Worm (Caenorhabditis elegans) whole organism, mixed stage, embryonic: Measurements from ENCODE around the gene clh-1.

Source experiments
- M03D4.4 ChIP-seq: sonication (generic microtip); optimal IDR thresholded peaks from 2 replicates; lab custom pipeline; 2017; ENCODE audit warnings: mild to moderate bottlenecking, missing genetic modification characterization, missing compliant biosample characterization
- bed-3 ChIP-seq: fragments of 200-800 bp; sonication (Bioruptor generic); optimal IDR thresholded peaks from 3 replicates; lab custom pipeline; 2018; ENCODE audit warnings: mild to moderate bottlenecking, missing genetic modification characterization, moderate library complexity, missing compliant biosample characterization
- blmp-1 ChIP-seq: fragments of 150-350 bp; optimal IDR thresholded peaks from 2 replicates; lab custom pipeline; 2014; ENCODE audit warnings: missing biosample characterization, missing genetic modification characterization
- ceh-39 ChIP-seq: fragments of 150-350 bp; optimal IDR thresholded peaks from 2 replicates; lab custom pipeline; 2014; ENCODE audit warnings: missing biosample characterization, missing genetic modification characterization
- ceh-43 ChIP-seq: fragments of 200-800 bp; sonication (Bioruptor generic); optimal IDR thresholded peaks from 2 replicates; lab custom pipeline; 2018; ENCODE audit warnings: mild to moderate bottlenecking, missing genetic modification characterization, moderate library complexity, missing compliant biosample characterization
- ceh-83 ChIP-seq: fragments of 200-800 bp; sonication (Bioruptor generic); optimal IDR thresholded peaks from 2 replicates; lab custom pipeline; 2018; ENCODE audit warnings: mild to moderate bottlenecking, missing genetic modification characterization, missing compliant biosample characterization
- cnd-1 ChIP-seq: fragments of 200-800 bp; sonication (Bioruptor generic); optimal IDR thresholded peaks from 2 replicates; lab custom pipeline; 2018; ENCODE audit warnings: mild to moderate bottlenecking, missing genetic modification characterization, missing compliant biosample characterization
- drap-1 ChIP-seq: fragments of 200-800 bp; sonication (Bioruptor generic); optimal IDR thresholded peaks from 3 replicates; lab custom pipeline; 2018; ENCODE audit warnings: mild to moderate bottlenecking, missing genetic modification characterization, missing compliant biosample characterization
- elt-1 ChIP-seq: sonication (generic microtip); optimal IDR thresholded peaks from 2 replicates; lab custom pipeline; 2017; ENCODE audit warnings: missing genetic modification characterization, mild to moderate bottlenecking, missing compliant biosample characterization, antibody characterized with exemption, moderate library complexity, borderline replicate concordance; ENCODE audit not compliant: insufficient read depth
- flh-1 ChIP-seq: fragments of 200-800 bp; sonication (Bioruptor generic); optimal IDR thresholded peaks from 2 replicates; lab custom pipeline; 2018; ENCODE audit warnings: mild to moderate bottlenecking, missing genetic modification characterization, moderate library complexity, missing compliant biosample characterization
- ham-2 ChIP-seq: fragments of 200-800 bp; sonication (Bioruptor generic); optimal IDR thresholded peaks from 2 replicates; lab custom pipeline; 2018; ENCODE audit warnings: mild to moderate bottlenecking, missing genetic modification characterization, missing compliant biosample characterization
- hlh-1 ChIP-seq: fragments of 150-350 bp; optimal IDR thresholded peaks from 2 replicates; lab custom pipeline; 2014; ENCODE audit warnings: missing biosample characterization, missing genetic modification reagents, missing genetic modification characterization
- lin-32 ChIP-seq: fragments of 200-800 bp; sonication (Bioruptor generic); optimal IDR thresholded peaks from 2 replicates; lab custom pipeline; 2018; ENCODE audit warnings: mild to moderate bottlenecking, missing genetic modification characterization, missing compliant biosample characterization
- mab-5 ChIP-seq: fragments of 150-350 bp; optimal IDR thresholded peaks from 2 replicates; lab custom pipeline; 2014; ENCODE audit warnings: missing biosample characterization, missing genetic modification characterization
- mep-1 ChIP-seq: fragments of 150-350 bp; optimal IDR thresholded peaks from 2 replicates; lab custom pipeline; 2017; ENCODE audit warnings: missing biosample characterization, missing genetic modification reagents, missing genetic modification characterization, inconsistent platforms
- mls-2 ChIP-seq: sonication (generic microtip); optimal IDR thresholded peaks from 2 replicates; lab custom pipeline; 2016; ENCODE audit warnings: mild to moderate bottlenecking, missing genetic modification characterization, moderate library complexity, missing compliant biosample characterization
- nhr-12 ChIP-seq: fragments of 150-350 bp; optimal IDR thresholded peaks from 2 replicates; lab custom pipeline; 2014; ENCODE audit warnings: missing biosample characterization, missing genetic modification characterization
- nhr-2 ChIP-seq: fragments of 150-350 bp; optimal IDR thresholded peaks from 2 replicates; lab custom pipeline; 2014; ENCODE audit warnings: missing biosample characterization, missing genetic modification characterization
- nhr-237 ChIP-seq: fragments of 150-350 bp; optimal IDR thresholded peaks from 2 replicates; lab custom pipeline; 2014; ENCODE audit warnings: missing biosample characterization, missing genetic modification characterization
- nhr-28 ChIP-seq: fragments of 150-350 bp; optimal IDR thresholded peaks from 2 replicates; lab custom pipeline; 2014; ENCODE audit warnings: missing biosample characterization, missing genetic modification characterization
- nhr-76 ChIP-seq: sonication (generic microtip); optimal IDR thresholded peaks from 2 replicates; lab custom pipeline; 2017; ENCODE audit warnings: missing biosample characterization, missing genetic modification characterization
- pha-4 ChIP-seq: fragments of 150-350 bp; optimal IDR thresholded peaks from 2 replicates; lab custom pipeline; 2018; ENCODE audit warnings: missing biosample characterization, missing genetic modification reagents, missing genetic modification characterization
- sem-2 ChIP-seq: fragments of 200-800 bp; sonication (Bioruptor generic); optimal IDR thresholded peaks from 2 replicates; lab custom pipeline; 2018; ENCODE audit warnings: mild to moderate bottlenecking, missing genetic modification characterization, missing compliant biosample characterization
- snpc-4 ChIP-seq: fragments of 150-350 bp; optimal IDR thresholded peaks from 2 replicates; lab custom pipeline; 2014; ENCODE audit warnings: missing biosample characterization, missing genetic modification characterization
- unc-120 ChIP-seq: sonication (generic microtip); optimal IDR thresholded peaks from 2 replicates; lab custom pipeline; 2017; ENCODE audit warnings: missing genetic modification characterization, missing compliant biosample characterization; ENCODE audit not compliant: poor library complexity, severe bottlenecking
- unc-39 ChIP-seq: fragments of 150-350 bp; optimal IDR thresholded peaks from 2 replicates; lab custom pipeline; 2014; ENCODE audit warnings: missing biosample characterization, missing genetic modification characterization
- unc-62 ChIP-seq: fragments of 150-350 bp; optimal IDR thresholded peaks from 2 replicates; lab custom pipeline; 2014; ENCODE audit warnings: missing biosample characterization, missing genetic modification reagents, missing genetic modification characterization
- zip-8 ChIP-seq: fragments of 150-350 bp; optimal IDR thresholded peaks from 2 replicates; lab custom pipeline; 2014; ENCODE audit warnings: missing biosample characterization, missing genetic modification characterization
- ztf-11 ChIP-seq: fragments of 150-350 bp; optimal IDR thresholded peaks from 2 replicates; lab custom pipeline; 2014; ENCODE audit warnings: missing biosample characterization, missing genetic modification characterization

Gene clh-1

DNA sequence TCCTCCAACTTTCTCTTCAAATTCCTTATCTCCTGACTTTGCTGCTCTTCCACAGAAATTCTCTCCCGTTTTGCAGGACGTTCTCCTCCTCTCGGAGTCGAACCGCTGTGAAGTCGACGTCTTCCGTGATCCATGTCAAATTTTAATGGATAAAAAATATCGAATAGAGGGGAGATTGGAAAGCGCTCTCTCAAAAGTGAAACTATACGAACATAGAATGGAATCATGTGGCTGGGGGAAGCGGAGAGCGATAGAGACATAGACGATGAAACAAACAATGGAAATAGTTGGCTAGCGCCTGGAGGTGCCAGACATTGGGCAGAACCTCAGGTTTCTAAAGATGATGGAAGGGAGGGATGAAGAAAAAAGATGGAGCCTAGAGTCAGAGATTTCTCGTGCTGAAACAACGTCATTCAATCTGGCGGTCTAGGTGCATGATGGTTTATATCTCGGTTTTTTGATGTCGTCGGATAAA, 42.3 kb downstream of the clh-1 start, which contains the start of gene F43G6.8:
F43G6.8 (minus strand) TSS at position 198 of the 475 bp plus-strand sequence.
- TF ChIP-seq M03D4.4 (no peak), bed-3 (no peak), blmp-1 (no peak), ham-2 (GFP tag; lab: Kevin White, UChicago) (peak; percentile 40), nhr-28 (tag; lab: Kevin White, UChicago) (no peak), nhr-2 (tag; lab: Kevin White, UChicago) (no peak), sem-2 (GFP tag; lab: Kevin White, UChicago) (no peak), unc-120 (tag; lab: Kevin White, UChicago) (peak; percentile 26)

DNA sequence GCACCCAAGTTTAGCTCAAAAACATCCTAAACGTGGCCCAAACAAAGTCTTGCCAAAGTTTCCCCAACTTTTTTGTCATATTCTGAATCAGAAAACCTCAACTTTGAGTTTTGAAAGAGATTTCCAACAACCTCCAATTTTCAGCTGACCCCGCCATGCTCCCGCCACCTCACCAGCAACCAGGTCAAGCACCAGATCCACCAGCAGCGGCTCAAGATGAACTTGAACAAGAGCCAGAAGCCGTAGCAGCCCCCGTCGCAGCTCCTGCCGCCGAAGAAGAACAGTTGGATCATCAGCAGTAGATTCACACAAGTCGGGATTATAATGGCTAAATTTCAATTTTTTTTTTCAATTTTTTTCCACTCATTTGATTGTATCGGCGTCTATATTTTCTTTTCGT, 45.0 kb downstream of the clh-1 start:
- TF ChIP-seq M03D4.4 (no peak), hlh-1 (tag; lab: Kevin White, UChicago) (no peak)

DNA sequence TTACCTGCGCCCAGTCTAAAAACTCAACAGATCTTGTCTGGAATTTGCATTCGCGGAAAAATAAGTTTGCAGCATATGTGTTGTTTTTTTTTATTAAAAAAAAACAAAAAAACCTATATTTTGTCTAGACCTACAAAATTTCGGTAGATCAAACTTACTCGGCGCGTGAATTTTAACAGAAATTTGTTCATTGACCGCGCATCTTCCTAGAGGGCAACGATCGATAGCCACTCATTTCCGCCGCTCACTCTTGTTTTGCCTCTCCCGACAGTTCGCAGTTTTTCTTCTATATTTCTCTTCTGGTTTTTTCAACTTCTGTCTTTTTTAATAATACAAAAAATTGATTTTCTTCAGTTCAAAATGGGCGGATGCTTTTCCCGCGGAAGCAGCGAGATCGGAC, 45.8 kb downstream of the clh-1 start, which contains the start of gene F43G6.7:
F43G6.7 (plus strand) TSS at position 355 of the 400 bp plus-strand sequence.
- TF ChIP-seq pha-4 (tag; lab: Kevin White, UChicago) (no peak), bed-3 (no peak), drap-1 (GFP tag; lab: Kevin White, UChicago) (no peak), zip-8 (tag; lab: Kevin White, UChicago) (no peak), blmp-1 (no peak), hlh-1 (tag; lab: Kevin White, UChicago) (no peak), nhr-12 (tag; lab: Kevin White, UChicago) (no peak), unc-120 (tag; lab: Kevin White, UChicago) (no peak), nhr-237 (no peak), mls-2 (tag; lab: Kevin White, UChicago) (no peak)

DNA sequence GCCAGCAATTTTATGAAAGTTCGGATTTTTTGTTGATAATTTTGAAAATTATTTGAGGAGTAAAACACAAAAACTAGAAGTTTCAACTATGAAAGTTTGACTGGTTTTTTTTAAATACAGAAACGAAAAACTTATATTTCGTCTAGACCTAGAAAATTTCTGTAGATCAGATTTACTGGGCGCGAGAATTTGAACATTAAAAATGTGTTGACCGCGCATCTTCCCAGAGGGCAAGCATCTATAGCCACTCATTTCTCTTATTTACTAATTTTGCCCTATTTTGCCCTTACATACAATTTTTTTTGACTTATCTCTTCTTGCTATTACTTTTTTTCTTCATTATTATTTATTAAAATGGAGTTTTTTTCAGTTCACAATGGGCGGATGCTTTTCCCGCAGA, 47.3 kb downstream of the clh-1 start, which contains the start of gene F43G6.10:
F43G6.10 (plus strand) TSS at position 371 of the 400 bp plus-strand sequence.
- TF ChIP-seq unc-120 (tag; lab: Kevin White, UChicago) (no peak), ceh-43 (no peak), mls-2 (tag; lab: Kevin White, UChicago) (no peak), unc-62 (GFP tag; lab: Kevin White, UChicago) (no peak), bed-3 (no peak), ham-2 (GFP tag; lab: Kevin White, UChicago) (no peak), ceh-39 (tag; lab: Kevin White, UChicago) (no peak), mep-1 (no peak), snpc-4 (tag; lab: Kevin White, UChicago) (no peak), unc-39 (tag; lab: Kevin White, UChicago) (no peak)

DNA sequence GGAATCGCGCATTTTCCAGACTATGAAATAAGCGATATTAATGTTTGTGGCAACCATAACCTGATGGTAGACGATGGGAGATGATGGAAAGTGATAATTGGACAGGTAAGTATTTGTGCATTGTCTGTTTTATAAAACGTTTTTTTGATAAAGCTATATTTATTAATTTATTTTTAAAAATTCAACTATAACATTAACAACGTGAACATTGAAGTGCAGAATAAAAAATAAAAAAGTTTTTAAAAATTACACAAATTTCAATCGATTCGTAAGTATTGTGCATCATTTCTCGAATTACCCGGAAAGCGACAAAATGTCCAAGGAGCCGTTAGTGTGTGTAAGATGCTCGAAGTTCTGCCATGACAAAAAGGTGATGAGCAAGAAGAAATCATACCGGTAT, 50.0 kb downstream of the clh-1 start, which contains the start of gene jmjd-1.1:
jmjd-1.1 (plus strand) TSS at position 301 of the 400 bp plus-strand sequence.
- TF ChIP-seq drap-1 (GFP tag; lab: Kevin White, UChicago): no peak
- TF ChIP-seq ztf-11 (tag; lab: Kevin White, UChicago): no peak
- no peak for TF ChIP-seq zip-8 (tag; lab: Kevin White, UChicago)
- no peak for TF ChIP-seq nhr-28 (tag; lab: Kevin White, UChicago)
- no peak for TF ChIP-seq hlh-1 (tag; lab: Kevin White, UChicago)
- TF ChIP-seq ceh-83: no peak
- TF ChIP-seq nhr-12 (tag; lab: Kevin White, UChicago): no peak
- TF ChIP-seq cnd-1 (tag; lab: Kevin White, UChicago): no peak

DNA sequence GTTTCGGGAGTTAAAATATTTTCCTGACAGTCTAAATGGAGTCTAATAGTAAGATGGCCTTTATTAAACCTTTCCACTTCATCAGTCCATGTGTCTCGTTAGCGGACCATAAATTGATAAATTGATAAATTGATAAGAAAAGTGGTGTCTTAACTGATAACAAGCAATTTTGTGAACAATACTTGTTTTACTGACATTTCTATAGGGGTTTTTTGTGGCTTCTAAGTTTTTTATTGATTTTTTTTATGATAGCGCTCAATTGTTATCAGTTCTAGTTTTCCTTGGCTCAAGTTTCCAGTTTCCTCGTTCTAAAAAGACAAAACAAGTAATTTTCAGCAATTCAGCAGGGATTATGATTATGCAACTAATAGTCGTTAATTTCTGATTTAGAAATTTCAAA, 53.8 kb downstream of the clh-1 start, which contains the start of gene F43G6.17:
F43G6.17 (plus strand) TSS at position 301 of the 400 bp plus-strand sequence.
- no peak for TF ChIP-seq nhr-12 (tag; lab: Kevin White, UChicago)

DNA sequence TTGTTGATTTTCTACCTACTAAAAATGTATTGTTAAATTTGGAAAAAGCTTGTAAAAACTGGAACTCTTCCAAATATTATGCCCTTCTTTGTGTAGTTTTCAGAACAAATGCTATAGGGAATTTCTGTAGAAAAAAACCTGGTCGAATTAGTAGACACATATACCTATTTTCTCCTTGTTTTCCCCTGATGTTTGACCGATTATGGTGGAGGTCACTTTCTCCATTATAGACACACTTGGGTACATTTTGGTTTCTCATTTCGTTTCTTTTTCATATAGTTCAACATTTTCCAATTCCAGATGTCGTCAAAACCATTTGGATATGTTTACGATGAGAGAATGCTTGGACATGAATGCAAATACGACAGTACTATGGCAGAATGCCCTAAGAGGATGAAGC, 57.5 kb downstream of the clh-1 start, which contains the start of gene hda-5:
hda-5 (plus strand) TSS at position 301 of the 400 bp plus-strand sequence.
- no peak for TF ChIP-seq mab-5 (tag; lab: Kevin White, UChicago)
- TF ChIP-seq elt-1: no peak
- TF ChIP-seq lin-32: no peak
- no peak for TF ChIP-seq unc-120 (tag; lab: Kevin White, UChicago)
- TF ChIP-seq nhr-28 (tag; lab: Kevin White, UChicago): no peak
- no peak for TF ChIP-seq flh-1 (GFP tag; lab: Kevin White, UChicago)
- TF ChIP-seq nhr-76 (tag; lab: Kevin White, UChicago): no peak
- TF ChIP-seq ztf-11 (tag; lab: Kevin White, UChicago): no peak
- TF ChIP-seq unc-62 (GFP tag; lab: Kevin White, UChicago): no peak
- TF ChIP-seq ceh-43: no peak
- no peak for TF ChIP-seq zip-8 (tag; lab: Kevin White, UChicago)
